Fruit fly (Drosophila melanogaster): Measurements from ENCODE around the gene CG33509.

Gene CG33509

dm6 chr2L:21086406-21086805 is at the start of gene CG33509:
Gene CG33509, minus strand, starts transcription at chr2L:21086506.
- TF ChIP-seq Dll (optimal IDR thresholded peaks at IDR 0.05) (no peak), pan (optimal IDR thresholded peaks at IDR 0.05) (no peak), EcR (GFP tag; optimal IDR thresholded peaks at IDR 0.05) (no peak), usp (GFP tag; optimal IDR thresholded peaks at IDR 0.05) (no peak), CG8478 (optimal IDR thresholded peaks at IDR 0.05) (no peak), psq (optimal IDR thresholded peaks at IDR 0.05) (no peak)

dm6 chr2L:21135764-21136163 is 49.5 kb upstream of the CG33509 start:
- TF ChIP-seq usp (GFP tag; optimal IDR thresholded peaks at IDR 0.05) (no peak), Dll (optimal IDR thresholded peaks at IDR 0.05) (no peak), CG8478 (optimal IDR thresholded peaks at IDR 0.05) (no peak), EcR (GFP tag; optimal IDR thresholded peaks at IDR 0.05) (no peak), psq (optimal IDR thresholded peaks at IDR 0.05) (no peak), pan (optimal IDR thresholded peaks at IDR 0.05) (no peak)

- TF ChIP-seq EcR (GFP tag; optimal IDR thresholded peaks at IDR 0.05) (no peak), psq (optimal IDR thresholded peaks at IDR 0.05) (no peak), pan (optimal IDR thresholded peaks at IDR 0.05) (no peak), CG8478 (optimal IDR thresholded peaks at IDR 0.05) (no peak), Dll (optimal IDR thresholded peaks at IDR 0.05) (no peak), usp (GFP tag; optimal IDR thresholded peaks at IDR 0.05) (no peak)
Measured at dm6 chr2L:21115687-21116086, 29.4 kb upstream of the CG33509 start.

dm6 chr2L:21113546-21113945 is 27.2 kb upstream of the CG33509 start:
- TF ChIP-seq EcR (GFP tag; optimal IDR thresholded peaks at IDR 0.05) (peak in 1 of 2 experiments; percentile 4), usp (GFP tag; optimal IDR thresholded peaks at IDR 0.05) (no peak), psq (optimal IDR thresholded peaks at IDR 0.05) (no peak), pan (optimal IDR thresholded peaks at IDR 0.05) (no peak), CG8478 (optimal IDR thresholded peaks at IDR 0.05) (no peak), Dll (optimal IDR thresholded peaks at IDR 0.05) (no peak)

- TF ChIP-seq Dll (optimal IDR thresholded peaks at IDR 0.05), result no peak
- no peak for TF ChIP-seq psq (optimal IDR thresholded peaks at IDR 0.05)
- TF ChIP-seq usp (GFP tag; optimal IDR thresholded peaks at IDR 0.05), result no peak
- no peak for TF ChIP-seq EcR (GFP tag; optimal IDR thresholded peaks at IDR 0.05)
- TF ChIP-seq CG8478 (optimal IDR thresholded peaks at IDR 0.05), result no peak
- no peak for TF ChIP-seq pan (optimal IDR thresholded peaks at IDR 0.05)
Measured at dm6 chr2L:21111849-21112248, 25.5 kb upstream of the CG33509 start.

dm6 chr2L:21109680-21110079 is 23.4 kb upstream of the CG33509 start:
- TF ChIP-seq Dll (optimal IDR thresholded peaks at IDR 0.05), result no peak
- TF ChIP-seq usp (GFP tag; optimal IDR thresholded peaks at IDR 0.05), result no peak
- no peak for TF ChIP-seq pan (optimal IDR thresholded peaks at IDR 0.05)
- no peak for TF ChIP-seq EcR (GFP tag; optimal IDR thresholded peaks at IDR 0.05)
- TF ChIP-seq psq (optimal IDR thresholded peaks at IDR 0.05), result no peak
- TF ChIP-seq CG8478 (optimal IDR thresholded peaks at IDR 0.05), result no peak

- TF ChIP-seq pan (optimal IDR thresholded peaks at IDR 0.05) (no peak), CG8478 (optimal IDR thresholded peaks at IDR 0.05) (no peak)
Measured at dm6 chr2L:21108759-21109282, 22.5 kb upstream of the CG33509 start.

dm6 chr2L:21107651-21108489 is 21.6 kb upstream of the CG33509 start:
- TF ChIP-seq CG8478 (optimal IDR thresholded peaks at IDR 0.05), result no peak
- no peak for TF ChIP-seq EcR (GFP tag; optimal IDR thresholded peaks at IDR 0.05)
- no peak for TF ChIP-seq pan (optimal IDR thresholded peaks at IDR 0.05)

- TF ChIP-seq psq (optimal IDR thresholded peaks at IDR 0.05) (no peak), usp (GFP tag; optimal IDR thresholded peaks at IDR 0.05) (no peak)
Measured at dm6 chr2L:21105127-21105526, 18.8 kb upstream of the CG33509 start.

- no peak for TF ChIP-seq EcR (GFP tag; optimal IDR thresholded peaks at IDR 0.05)
- no peak for TF ChIP-seq usp (GFP tag; optimal IDR thresholded peaks at IDR 0.05)
- TF ChIP-seq Dll (optimal IDR thresholded peaks at IDR 0.05), result no peak
- no peak for TF ChIP-seq psq (optimal IDR thresholded peaks at IDR 0.05)
- TF ChIP-seq pan (optimal IDR thresholded peaks at IDR 0.05), result no peak
- no peak for TF ChIP-seq CG8478 (optimal IDR thresholded peaks at IDR 0.05)
Measured at dm6 chr2L:21104326-21104725, 18.0 kb upstream of the CG33509 start, which contains the start of the genes CG46307 and Nhe2. Gene CG46307, plus strand, starts transcription at chr2L:21104568. Gene Nhe2, plus strand, starts transcription at chr2L:21104568.

- no peak for TF ChIP-seq pan (optimal IDR thresholded peaks at IDR 0.05)
- no peak for TF ChIP-seq usp (GFP tag; optimal IDR thresholded peaks at IDR 0.05)
- no peak for TF ChIP-seq Dll (optimal IDR thresholded peaks at IDR 0.05)
Measured at dm6 chr2L:21102399-21103108, 16.2 kb upstream of the CG33509 start, which contains the start of gene CG9257. Gene CG9257, plus strand, starts transcription at chr2L:21102743.

dm6 chr2L:21097850-21098249 is 11.5 kb upstream of the CG33509 start:
- no peak for TF ChIP-seq EcR (GFP tag; optimal IDR thresholded peaks at IDR 0.05)
- no peak for TF ChIP-seq pan (optimal IDR thresholded peaks at IDR 0.05)
- no peak for TF ChIP-seq psq (optimal IDR thresholded peaks at IDR 0.05)
- no peak for TF ChIP-seq Dll (optimal IDR thresholded peaks at IDR 0.05)
- no peak for TF ChIP-seq CG8478 (optimal IDR thresholded peaks at IDR 0.05)
- no peak for TF ChIP-seq usp (GFP tag; optimal IDR thresholded peaks at IDR 0.05)
